Fruit fly (Drosophila melanogaster) S2 (cell line): ENCODE results near the gene Hmgcr.

ENCODE experiments used
- CG8478 ChIP-seq: fragments of >200 bp; optimal IDR thresholded peaks from 2 replicates; lab custom pipeline; 2018
- CTCF ChIP-seq, 2 experiments: fragments of >200 bp; optimal IDR thresholded peaks; 2 replicates each; lab custom pipeline; 2018

- TF ChIP-seq CTCF (optimal IDR thresholded peaks at IDR 0.05; lab: Kevin White, UChicago) (no peak), CG8478 (lab: Kevin White, UChicago) (no peak)
Observed at dm6 chr3R:23726740-23727139, 6.4 kb upstream of the Hmgcr start.
